Worm (Caenorhabditis elegans): ENCODE measurements around the gene bud-31.

bud-31 gene

ce11 chrIII:9714731-9715130 lies 18.4 kb upstream of the bud-31 start:
- no peak for TF ChIP-seq unc-62 (GFP tag; optimal IDR thresholded peaks at IDR 0.05)

- no peak for TF ChIP-seq unc-62 (GFP tag; optimal IDR thresholded peaks at IDR 0.05)
These were observed 17.5 kb upstream of the bud-31 start, which contains the start of gene ncx-6 for ce11 chrIII:9713862-9714261. Gene ncx-6, minus strand, starts transcription at chrIII:9713949.

ce11 chrIII:9713182-9713581 lies 16.9 kb upstream of the bud-31 start:
- TF ChIP-seq unc-62 (GFP tag; optimal IDR thresholded peaks at IDR 0.05), result no peak

ce11 chrIII:9711163-9711562 lies 14.8 kb upstream of the bud-31 start:
- TF ChIP-seq unc-62 (GFP tag; optimal IDR thresholded peaks at IDR 0.05), result no peak

- no peak for TF ChIP-seq unc-62 (GFP tag; optimal IDR thresholded peaks at IDR 0.05)
These were observed 9.0 kb upstream of the bud-31 start for ce11 chrIII:9705157-9705905.

- no peak for TF ChIP-seq unc-62 (GFP tag; optimal IDR thresholded peaks at IDR 0.05)
These were observed 8.3 kb upstream of the bud-31 start for ce11 chrIII:9704606-9704938.

ce11 chrIII:9703747-9704605 lies 7.7 kb upstream of the bud-31 start:
- no peak for TF ChIP-seq unc-62 (GFP tag; optimal IDR thresholded peaks at IDR 0.05)

ce11 chrIII:9702665-9703252 lies 6.4 kb upstream of the bud-31 start:
- no peak for TF ChIP-seq unc-62 (GFP tag; optimal IDR thresholded peaks at IDR 0.05)

- no peak for TF ChIP-seq unc-62 (GFP tag; optimal IDR thresholded peaks at IDR 0.05)
These were observed 5.5 kb upstream of the bud-31 start for ce11 chrIII:9701798-9702197.

- no peak for TF ChIP-seq unc-62 (GFP tag; optimal IDR thresholded peaks at IDR 0.05)
These were observed 3.9 kb upstream of the bud-31 start for ce11 chrIII:9700114-9700690.

ce11 chrIII:9699576-9699975 lies 3.3 kb upstream of the bud-31 start, which contains the start of gene tlk-1:
Gene tlk-1, plus strand, starts transcription at chrIII:9699876.
- TF ChIP-seq unc-62 (GFP tag; optimal IDR thresholded peaks at IDR 0.05), result no peak

- no peak for TF ChIP-seq unc-62 (GFP tag; optimal IDR thresholded peaks at IDR 0.05)
These were observed 2.5 kb upstream of the bud-31 start for ce11 chrIII:9698635-9699396.

- no peak for TF ChIP-seq unc-62 (GFP tag; optimal IDR thresholded peaks at IDR 0.05)
These were observed 1.6 kb upstream of the bud-31 start for ce11 chrIII:9697886-9698285.

ce11 chrIII:9697323-9697722 lies 1.0 kb upstream of the bud-31 start:
- no peak for TF ChIP-seq unc-62 (GFP tag; optimal IDR thresholded peaks at IDR 0.05)

- TF ChIP-seq unc-62 (GFP tag; optimal IDR thresholded peaks at IDR 0.05), result no peak
These were observed 938 bp downstream of the bud-31 start for ce11 chrIII:9695379-9695778.
